Worm (Caenorhabditis elegans) whole organism, young adult: ENCODE measurements around the gene str-16.

ENCODE experiments used
- B0035.1 ChIP-seq: sonication (generic microtip); optimal IDR thresholded peaks from 2 replicates; lab custom pipeline; 2016; ENCODE audit warnings: missing genetic modification characterization, mild to moderate bottlenecking, missing compliant biosample characterization, missing genotype, missing genetic modification reagents
- D2030.7 ChIP-seq: fragments of 200-800 bp; sonication (Bioruptor generic); IDR thresholded peaks from 2 replicates; pipeline ENCODE4 v1.3.6; 2022; ENCODE audit warnings: missing genetic modification reagents, missing genetic modification characterization, missing compliant biosample characterization
- F55B11.4 ChIP-seq: sonication (generic microtip); optimal IDR thresholded peaks from 2 replicates; lab custom pipeline; 2016; ENCODE audit warnings: missing compliant biosample characterization, missing genetic modification characterization, borderline replicate concordance; ENCODE audit not compliant: insufficient read depth
- K12H6.12 ChIP-seq: fragments of 200-800 bp; sonication (Bioruptor generic); optimal IDR thresholded peaks from 2 replicates; lab custom pipeline; 2018; ENCODE audit warnings: mild to moderate bottlenecking, missing genetic modification characterization, missing compliant biosample characterization
- T07F8.4 ChIP-seq: sonication (generic microtip); optimal IDR thresholded peaks from 2 replicates; lab custom pipeline; 2016; ENCODE audit warnings: mild to moderate bottlenecking, missing genetic modification characterization, moderate library complexity, missing compliant biosample characterization
- aptf-3 ChIP-seq: fragments of 200-800 bp; sonication (Bioruptor generic); IDR thresholded peaks from 2 replicates; pipeline ENCODE4 v1.3.6; 2022; ENCODE audit warnings: missing genetic modification characterization, missing compliant biosample characterization
- bed-2 ChIP-seq: fragments of 200-800 bp; sonication (Bioruptor generic); IDR thresholded peaks from 2 replicates; pipeline ENCODE4 v1.3.6; 2022; ENCODE audit warnings: missing genetic modification reagents, missing genetic modification characterization, missing compliant biosample characterization
- ceh-27 ChIP-seq: fragments of 200-800 bp; sonication (Bioruptor generic); optimal IDR thresholded peaks from 2 replicates; lab custom pipeline; 2018; ENCODE audit warnings: mild to moderate bottlenecking, missing genetic modification characterization, moderate library complexity, missing compliant biosample characterization
- ceh-91 ChIP-seq: fragments of 200-800 bp; sonication (Bioruptor generic); IDR thresholded peaks from 2 replicates; pipeline ENCODE4 v1.3.6; 2022; ENCODE audit warnings: missing genetic modification reagents, missing genetic modification characterization, missing compliant biosample characterization
- die-1 ChIP-seq: sonication (generic microtip); optimal IDR thresholded peaks from 2 replicates; lab custom pipeline; 2016; ENCODE audit warnings: missing genotype, mild to moderate bottlenecking, missing genetic modification characterization, missing compliant biosample characterization
- efl-1 ChIP-seq: fragments of 150-350 bp; optimal IDR thresholded peaks from 2 replicates; lab custom pipeline; 2014; ENCODE audit warnings: missing biosample characterization, missing genetic modification reagents, missing genetic modification characterization
- egrh-3 ChIP-seq: fragments of 200-800 bp; sonication (Bioruptor generic); IDR thresholded peaks from 2 replicates; pipeline ENCODE4 v1.3.6; 2022; ENCODE audit warnings: missing genetic modification reagents, missing genetic modification characterization, missing compliant biosample characterization
- ekl-4 ChIP-seq: fragments of 200-800 bp; sonication (Bioruptor generic); IDR thresholded peaks from 2 replicates; pipeline ENCODE4 v1.3.6; 2022; ENCODE audit warnings: missing genetic modification reagents, missing genetic modification characterization, missing compliant biosample characterization
- hmg-1.2 ChIP-seq: fragments of 200-800 bp; sonication (Bioruptor generic); IDR thresholded peaks from 2 replicates; pipeline ENCODE4 v1.3.6; 2022; ENCODE audit warnings: missing genetic modification reagents, missing genetic modification characterization, missing compliant biosample characterization
- hmg-20 ChIP-seq: fragments of 200-800 bp; sonication (Bioruptor generic); IDR thresholded peaks from 2 replicates; pipeline ENCODE4 v1.3.6; 2022; ENCODE audit warnings: missing genetic modification reagents, missing genetic modification characterization, missing compliant biosample characterization
- hrde-1 ChIP-seq: sonication (generic microtip); optimal IDR thresholded peaks from 2 replicates; lab custom pipeline; 2016; ENCODE audit warnings: missing genetic modification characterization, mild to moderate bottlenecking, missing compliant biosample characterization, moderate library complexity, missing genotype, missing genetic modification reagents, borderline replicate concordance
- lag-1 ChIP-seq: fragments of 200-800 bp; sonication (Bioruptor generic); IDR thresholded peaks from 2 replicates; pipeline ENCODE4 v1.3.6; 2022; ENCODE audit warnings: missing genetic modification reagents, missing genetic modification characterization, missing compliant biosample characterization
- lin-35 ChIP-seq, 3 experiments: fragments of 150-350 bp in 2 of 3; sonication (generic microtip) in 1 of 3; optimal IDR thresholded peaks; 2 replicates each; lab custom pipeline; 2014 to 2018; ENCODE audit warnings: missing biosample characterization in 3 of 3, missing genetic modification characterization in 3 of 3, missing genetic modification reagents in 3 of 3
- lsl-1 ChIP-seq: fragments of 200-800 bp; sonication (Bioruptor generic); optimal IDR thresholded peaks from 2 replicates; lab custom pipeline; 2018; ENCODE audit warnings: mild to moderate bottlenecking, missing genetic modification characterization, moderate library complexity, missing compliant biosample characterization
- madf-10 ChIP-seq: sonication (generic microtip); optimal IDR thresholded peaks from 2 replicates; lab custom pipeline; 2016; ENCODE audit warnings: mild to moderate bottlenecking, missing genetic modification characterization, missing compliant biosample characterization
- mel-28 ChIP-seq: sonication (generic microtip); optimal IDR thresholded peaks from 2 replicates; lab custom pipeline; 2016; ENCODE audit warnings: borderline replicate concordance, mild to moderate bottlenecking, missing genetic modification characterization, missing compliant biosample characterization
- mxl-1 ChIP-seq: sonication (generic microtip); optimal IDR thresholded peaks from 2 replicates; lab custom pipeline; 2016; ENCODE audit warnings: missing genetic modification characterization, missing compliant biosample characterization
- nfya-1 ChIP-seq: sonication (generic microtip); optimal IDR thresholded peaks from 2 replicates; lab custom pipeline; 2017; ENCODE audit warnings: antibody characterized with exemption, missing compliant biosample characterization, missing genetic modification characterization, borderline replicate concordance; ENCODE audit not compliant: insufficient read depth
- nhr-120 ChIP-seq: fragments of 200-800 bp; sonication (Bioruptor generic); IDR thresholded peaks from 2 replicates; pipeline ENCODE4 v1.3.6; 2022; ENCODE audit warnings: missing genetic modification characterization, missing compliant biosample characterization
- nhr-90 ChIP-seq: sonication (generic microtip); optimal IDR thresholded peaks from 2 replicates; lab custom pipeline; 2016; ENCODE audit warnings: missing genotype, mild to moderate bottlenecking, missing genetic modification characterization, missing compliant biosample characterization
- rec-8 ChIP-seq, 2 experiments: sonication (generic microtip); optimal IDR thresholded peaks; 2 replicates each; lab custom pipeline; 2016; ENCODE audit warnings: mild to moderate bottlenecking in 2 of 2, missing genetic modification characterization in 2 of 2, missing genetic modification reagents in 2 of 2, missing genotype in 2 of 2, missing biosample characterization in 1 of 2, missing compliant biosample characterization in 1 of 2, moderate library complexity in 1 of 2
- sdz-38 ChIP-seq: sonication (generic microtip); optimal IDR thresholded peaks from 2 replicates; lab custom pipeline; 2016; ENCODE audit warnings: missing genotype, missing genetic modification characterization, missing compliant biosample characterization
- sea-2 ChIP-seq: fragments of 200-800 bp; sonication (Bioruptor generic); IDR thresholded peaks from 2 replicates; pipeline ENCODE4 v1.3.6; 2022; ENCODE audit warnings: missing genetic modification characterization, missing compliant biosample characterization
- somi-1 ChIP-seq: fragments of 200-800 bp; sonication (Bioruptor generic); optimal IDR thresholded peaks from 2 replicates; lab custom pipeline; 2018; ENCODE audit warnings: mild to moderate bottlenecking, missing genetic modification characterization, missing compliant biosample characterization
- tbx-9 ChIP-seq: sonication (generic microtip); optimal IDR thresholded peaks from 2 replicates; lab custom pipeline; 2016; ENCODE audit warnings: borderline replicate concordance, missing genetic modification characterization, inconsistent platforms, missing compliant biosample characterization
- tlf-1 ChIP-seq: fragments of 200-800 bp; sonication (Bioruptor generic); optimal IDR thresholded peaks from 2 replicates; lab custom pipeline; 2018; ENCODE audit warnings: mild to moderate bottlenecking, missing genetic modification characterization, missing compliant biosample characterization
- xnd-1 ChIP-seq: sonication (generic microtip); optimal IDR thresholded peaks from 2 replicates; lab custom pipeline; 2016; ENCODE audit warnings: missing genotype, missing genetic modification reagents, missing genetic modification characterization, missing compliant biosample characterization
- zfh-2 ChIP-seq: fragments of 200-800 bp; sonication (Bioruptor generic); conservative IDR thresholded peaks from 2 replicates; pipeline ENCODE4 v1.3.6; 2022; ENCODE audit warnings: missing genetic modification reagents, missing genetic modification characterization, missing compliant biosample characterization
- ztf-25 ChIP-seq: fragments of 200-800 bp; sonication (Bioruptor generic); IDR thresholded peaks from 2 replicates; pipeline ENCODE4 v1.3.6; 2022; ENCODE audit warnings: missing genetic modification reagents, missing genetic modification characterization, missing compliant biosample characterization
- ztf-26 ChIP-seq: sonication (generic microtip); optimal IDR thresholded peaks from 2 replicates; lab custom pipeline; 2017; ENCODE audit warnings: missing genetic modification characterization, missing compliant biosample characterization
- ztf-6 ChIP-seq: fragments of 200-800 bp; sonication (Bioruptor generic); IDR thresholded peaks from 2 replicates; pipeline ENCODE4 v1.3.6; 2022; ENCODE audit warnings: missing genetic modification reagents, missing genetic modification characterization, missing compliant biosample characterization

str-16 gene

DNA sequence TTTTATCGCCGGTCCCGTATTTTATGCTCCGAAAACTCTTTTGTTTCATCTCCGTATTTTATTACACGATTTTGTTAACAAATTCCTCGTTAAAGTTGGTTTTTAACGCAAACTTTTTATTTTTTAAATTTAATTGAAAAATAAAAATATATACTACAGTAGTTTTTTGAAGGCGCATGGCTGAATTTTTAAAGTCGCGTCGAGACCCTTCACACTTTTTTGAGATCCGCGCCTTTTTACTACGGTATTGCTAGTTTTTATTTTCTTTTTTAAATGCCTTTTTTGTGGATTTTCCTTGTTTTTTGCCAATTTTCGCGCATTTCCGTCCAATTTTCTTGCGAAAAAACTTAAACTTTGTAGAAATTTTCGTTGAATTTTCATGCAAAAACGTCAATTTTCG is 32.2 kb upstream of the str-16 start (continued):
- TF ChIP-seq rec-8 (tag; optimal IDR thresholded peaks at IDR 0.05; lab: Kevin White, UChicago) (no peak), T07F8.4 (tag; lab: Kevin White, UChicago) (no peak), mxl-1 (tag; lab: Kevin White, UChicago) (no peak), aptf-3 (GFP tag; lab: Robert Waterston, UW) (no peak), bed-2 (GFP tag; lab: Robert Waterston, UW) (no peak), nhr-90 (tag; lab: Kevin White, UChicago) (no peak), somi-1 (GFP tag; lab: Kevin White, UChicago) (no peak), ztf-25 (GFP tag; lab: Robert Waterston, UW) (no peak), sea-2 (GFP tag; lab: Robert Waterston, UW) (no peak), D2030.7 (GFP tag; lab: Robert Waterston, UW) (peak; percentile 82), lin-35 (GFP tag; optimal IDR thresholded peaks at IDR 0.05; lab: Kevin White, UChicago) (peak in 1 of 3 experiments; percentile 33), lsl-1 (GFP tag; lab: Kevin White, UChicago) (peak; percentile 98), K12H6.12 (tag; lab: Kevin White, UChicago) (no peak), tbx-9 (no peak), ztf-26 (no peak), F55B11.4 (no peak), mel-28 (tag; lab: Kevin White, UChicago) (no peak), tlf-1 (GFP tag; lab: Kevin White, UChicago) (no peak), ztf-6 (GFP tag; lab: Robert Waterston, UW) (no peak), zfh-2 (GFP tag; lab: Robert Waterston, UW) (no peak), madf-10 (tag; lab: Kevin White, UChicago) (no peak), ceh-27 (GFP tag; lab: Kevin White, UChicago) (no peak), die-1 (tag; lab: Kevin White, UChicago) (no peak), B0035.1 (tag; lab: Kevin White, UChicago) (no peak), lag-1 (no peak), efl-1 (GFP tag; lab: Kevin White, UChicago) (peak; percentile 31), nhr-120 (no peak), xnd-1 (tag; lab: Kevin White, UChicago) (peak; percentile 98), ceh-91 (GFP tag; lab: Robert Waterston, UW) (peak; percentile 68; the same call in 1 of the 2 replicates)

DNA sequence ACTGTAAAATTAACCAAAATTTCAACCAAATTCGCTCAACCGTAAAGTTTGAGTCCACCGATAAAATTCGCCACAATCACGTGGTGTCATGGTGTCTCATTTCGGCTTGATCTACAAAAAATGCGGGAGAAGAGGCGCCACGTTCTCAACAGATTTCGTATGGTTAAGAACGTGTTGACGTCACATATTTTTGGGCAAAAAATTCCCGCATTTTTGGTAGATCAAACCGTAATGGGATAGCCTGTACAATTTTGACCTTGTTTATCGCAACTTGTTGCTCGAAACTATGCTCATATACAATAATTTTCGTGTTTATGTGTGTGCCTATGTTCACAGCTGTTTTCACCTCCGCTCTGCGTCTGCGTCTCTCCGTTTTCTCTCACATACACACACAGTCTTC is 27.7 kb upstream of the str-16 start:
- TF ChIP-seq hrde-1 (tag; lab: Kevin White, UChicago) (no peak), hmg-1.2 (0 out of 2 replicates have a peak, but pooled peaks have one; percentile 9)

DNA sequence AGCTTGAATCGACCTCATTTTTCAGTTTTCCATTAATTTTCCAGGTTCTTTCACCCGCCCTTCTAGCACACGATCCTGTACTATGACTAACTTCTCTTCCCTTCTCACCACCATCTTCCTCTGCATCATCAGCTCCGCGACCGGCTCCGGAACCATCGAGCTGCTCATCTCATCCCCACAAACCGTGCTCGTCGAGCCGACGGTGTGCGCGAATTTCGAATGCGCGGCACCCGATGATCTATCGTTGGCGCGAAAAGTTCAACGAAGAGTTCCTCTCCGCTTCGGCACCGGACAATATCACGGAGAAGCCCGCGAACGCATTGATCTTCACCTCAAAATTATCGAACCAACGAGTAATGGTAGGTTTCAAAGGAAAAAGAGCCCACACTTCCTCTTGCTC is 26.5 kb upstream of the str-16 start, which contains the start of gene apx-1:
TSS of gene apx-1 (plus strand) at position 50 of the 400 bp plus-strand sequence.
- TF ChIP-seq sdz-38: no peak
- no peak for TF ChIP-seq ztf-26
- no peak for TF ChIP-seq hmg-20 (GFP tag; lab: Robert Waterston, UW)
- TF ChIP-seq egrh-3 (GFP tag; lab: Robert Waterston, UW): peak; percentile 10; the same call in 1 of the 2 replicates
- no peak for TF ChIP-seq nfya-1
- TF ChIP-seq tlf-1 (GFP tag; lab: Kevin White, UChicago): no peak
- TF ChIP-seq ekl-4 (GFP tag; lab: Robert Waterston, UW): no peak
- peak; percentile 72 for TF ChIP-seq zfh-2 (GFP tag; lab: Robert Waterston, UW)
